Worm (Caenorhabditis elegans) whole organism, L4/young adult: ENCODE results near the gene ceh-49.

Experiments
- W03F9.2 ChIP-seq: fragments of 150-350 bp; optimal IDR thresholded peaks from 2 replicates; lab custom pipeline; 2014; ENCODE audit warnings: missing biosample characterization, missing genetic modification characterization
- him-1 ChIP-seq: sonication (generic microtip); optimal IDR thresholded peaks from 2 replicates; lab custom pipeline; 2016; ENCODE audit warnings: missing genotype, missing genetic modification reagents, missing genetic modification characterization, missing compliant biosample characterization

DNA sequence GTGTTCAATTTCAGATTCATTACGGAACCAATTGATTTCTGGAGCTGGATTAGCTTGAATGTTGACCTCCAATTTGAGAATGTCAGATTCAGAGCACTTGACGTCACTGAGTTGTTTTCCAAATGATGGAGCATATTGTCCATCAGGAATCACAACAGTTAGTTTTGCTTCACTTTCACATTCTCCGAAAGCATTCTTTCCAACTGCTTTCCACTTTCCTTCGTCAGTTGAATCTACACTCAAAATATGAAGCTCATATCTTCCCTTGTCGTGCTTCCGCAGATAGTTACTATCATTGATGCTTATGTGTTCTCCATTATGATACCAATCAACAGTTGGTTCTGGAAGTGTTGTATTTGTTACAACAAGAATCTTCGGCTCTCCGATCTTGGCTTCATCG is 8.3 kb upstream of the ceh-49 start:
- TF ChIP-seq him-1 (tag; lab: Kevin White, UChicago) = no peak
- TF ChIP-seq W03F9.2 (tag; lab: Kevin White, UChicago) = no peak
